Fruit fly (Drosophila melanogaster) whole organism, embryonic: Measurements from ENCODE around the gene CG7183.

Source experiments
- ATbp ChIP-seq: fragments of 200-800 bp; sonication (Bioruptor generic); optimal IDR thresholded peaks from 2 replicates; lab custom pipeline; 2017; ENCODE audit warnings: missing biosample characterization, mild to moderate bottlenecking, missing genetic modification characterization, missing genetic modification reagents
- B-H2 ChIP-seq: fragments of 200-800 bp; sonication (Bioruptor generic); optimal IDR thresholded peaks from 2 replicates; lab custom pipeline; 2018; ENCODE audit warnings: missing biosample characterization, mild to moderate bottlenecking, missing genetic modification characterization
- BtbVII ChIP-seq: fragments of 200-800 bp; sonication (Bioruptor generic); optimal IDR thresholded peaks from 3 replicates; lab custom pipeline; 2017; ENCODE audit warnings: missing biosample characterization, mild to moderate bottlenecking, missing genetic modification characterization
- CG11696 ChIP-seq: fragments of 200-800 bp; sonication (Bioruptor generic); IDR thresholded peaks from 2 replicates; pipeline ENCODE4 v1.3.6; 2022; ENCODE audit warnings: missing biosample characterization, missing genetic modification characterization
- CG12219 ChIP-seq: fragments of 200-800 bp; sonication (Bioruptor generic); optimal IDR thresholded peaks from 3 replicates; lab custom pipeline; 2018; ENCODE audit warnings: missing biosample characterization, mild to moderate bottlenecking, missing genetic modification characterization
- CG1603 ChIP-seq: fragments of 200-800 bp; sonication (Bioruptor generic); optimal IDR thresholded peaks from 2 replicates; lab custom pipeline; 2019; ENCODE audit warnings: missing biosample characterization, mild to moderate bottlenecking, missing genetic modification characterization, moderate library complexity
- CG17328 ChIP-seq: fragments of 200-800 bp; sonication (Bioruptor generic); IDR thresholded peaks from 2 replicates; pipeline ENCODE4 v1.3.6; 2022; ENCODE audit warnings: missing biosample characterization, missing genetic modification characterization
- CG17359 ChIP-seq: fragments of 200-800 bp; sonication (Bioruptor generic); optimal IDR thresholded peaks from 3 replicates; lab custom pipeline; 2018; ENCODE audit warnings: missing biosample characterization, mild to moderate bottlenecking, missing genetic modification characterization, moderate library complexity
- CG17829 ChIP-seq: fragments of 200-800 bp; optimal IDR thresholded peaks from 2 replicates; lab custom pipeline; 2019; ENCODE audit warnings: missing biosample characterization, mild to moderate bottlenecking, missing genetic modification characterization, moderate library complexity
- CG18599 ChIP-seq: fragments of 200-800 bp; sonication (Bioruptor generic); optimal IDR thresholded peaks from 3 replicates; lab custom pipeline; 2017; ENCODE audit warnings: missing biosample characterization, missing genetic modification characterization, mild to moderate bottlenecking, moderate library complexity, missing genetic modification reagents
- CG2199 ChIP-seq: fragments of 200-800 bp; sonication (Bioruptor generic); IDR thresholded peaks from 3 replicates; pipeline ENCODE4 v1.3.6; 2022; ENCODE audit warnings: missing biosample characterization, missing genetic modification characterization
- CG2678 ChIP-seq: fragments of 200-800 bp; sonication (Bioruptor generic); optimal IDR thresholded peaks from 3 replicates; lab custom pipeline; 2019; ENCODE audit warnings: missing biosample characterization, mild to moderate bottlenecking, missing genetic modification characterization, moderate library complexity
- CG31388 ChIP-seq: fragments of 200-800 bp; sonication (Bioruptor generic); optimal IDR thresholded peaks from 2 replicates; lab custom pipeline; 2016; ENCODE audit warnings: missing biosample characterization, missing genetic modification characterization
- CG34422 ChIP-seq: fragments of 200-800 bp; sonication (Bioruptor generic); IDR thresholded peaks from 3 replicates; pipeline ENCODE4 v1.3.6; 2022; ENCODE audit warnings: missing biosample characterization, missing genetic modification characterization
- CG4730 ChIP-seq: fragments of 200-800 bp; sonication (Bioruptor generic); IDR thresholded peaks from 2 replicates; pipeline ENCODE4 v1.3.6; 2022; ENCODE audit warnings: missing biosample characterization, missing genetic modification characterization
- CG5953 ChIP-seq: fragments of 200-800 bp; sonication (Bioruptor generic); IDR thresholded peaks from 2 replicates; pipeline ENCODE4 v1.3.6; 2022; ENCODE audit warnings: missing biosample characterization, missing genetic modification characterization
- CG6854 ChIP-seq: fragments of 200-800 bp; sonication (Bioruptor generic); optimal IDR thresholded peaks from 3 replicates; lab custom pipeline; 2017; ENCODE audit warnings: missing biosample characterization, mild to moderate bottlenecking, missing genetic modification characterization
- CG7745 ChIP-seq: fragments of 200-800 bp; sonication (Bioruptor generic); optimal IDR thresholded peaks from 2 replicates; lab custom pipeline; 2018; ENCODE audit warnings: missing biosample characterization, mild to moderate bottlenecking, missing genetic modification characterization, moderate library complexity
- CHES-1-like ChIP-seq: fragments of 200-800 bp; sonication (Bioruptor generic); optimal IDR thresholded peaks from 2 replicates; lab custom pipeline; 2016; ENCODE audit warnings: missing biosample characterization, missing genetic modification characterization
- CoRest ChIP-seq: fragments of 200-800 bp; sonication (Bioruptor generic); optimal IDR thresholded peaks from 3 replicates; lab custom pipeline; 2018; ENCODE audit warnings: missing biosample characterization, mild to moderate bottlenecking, missing genetic modification characterization, moderate library complexity
- D19A ChIP-seq: fragments of 200-800 bp; optimal IDR thresholded peaks from 3 replicates; lab custom pipeline; 2019; ENCODE audit warnings: missing biosample characterization, mild to moderate bottlenecking, missing genetic modification characterization, moderate library complexity
- Drgx ChIP-seq: fragments of 200-800 bp; sonication (Bioruptor generic); IDR thresholded peaks from 2 replicates; pipeline ENCODE4 v1.3.6; 2022; ENCODE audit warnings: missing biosample characterization, missing genetic modification characterization
- Elba2 ChIP-seq: fragments of 200-800 bp; sonication (Bioruptor generic); optimal IDR thresholded peaks from 3 replicates; lab custom pipeline; 2016; ENCODE audit warnings: missing biosample characterization, missing genetic modification characterization
- Hsf ChIP-seq: fragments of 200-800 bp; sonication (Bioruptor generic); optimal IDR thresholded peaks from 3 replicates; lab custom pipeline; 2016; ENCODE audit warnings: missing biosample characterization, missing genetic modification characterization
- Med ChIP-seq: fragments of 200-800 bp; sonication (Bioruptor generic); peaks from one replicate; lab custom pipeline; 2016; ENCODE audit warnings: missing biosample characterization, missing genetic modification characterization, mild to moderate bottlenecking, inconsistent platforms, moderate library complexity
- Pdp1 ChIP-seq, 2 experiments: fragments of 200-800 bp; sonication (Bioruptor generic); optimal IDR thresholded peaks; 3 replicates each; lab custom pipeline; 2016; ENCODE audit warnings: missing biosample characterization in 2 of 2, missing genetic modification characterization in 2 of 2, mild to moderate bottlenecking in 1 of 2, moderate library complexity in 1 of 2
- Sry-δ ChIP-seq: fragments of 200-800 bp; sonication (Bioruptor generic); optimal IDR thresholded peaks from 2 replicates; lab custom pipeline; 2016; ENCODE audit warnings: missing biosample characterization, missing genetic modification characterization
- Xbp1 ChIP-seq: fragments of 200-800 bp; sonication (Bioruptor generic); optimal IDR thresholded peaks from 3 replicates; lab custom pipeline; 2016; ENCODE audit warnings: missing biosample characterization, mild to moderate bottlenecking, missing genetic modification characterization
- Xrp1 ChIP-seq: fragments of 200-800 bp; sonication (Bioruptor generic); IDR thresholded peaks from 2 replicates; pipeline ENCODE4 v1.3.6; 2022; ENCODE audit warnings: missing biosample characterization, missing genetic modification characterization
- az2 ChIP-seq: fragments of 200-800 bp; sonication (Bioruptor generic); optimal IDR thresholded peaks from 3 replicates; lab custom pipeline; 2016; ENCODE audit warnings: missing biosample characterization, missing genetic modification characterization
- bsh ChIP-seq, 2 experiments: fragments of 200-800 bp; sonication (Bioruptor generic); optimal IDR thresholded peaks; 2 replicates each; lab custom pipeline; 2017 to 2018; ENCODE audit warnings: mild to moderate bottlenecking in 2 of 2, missing biosample characterization in 2 of 2, missing genetic modification characterization in 2 of 2, moderate library complexity in 1 of 2
- cg ChIP-seq: fragments of 200-800 bp; sonication (Bioruptor generic); optimal IDR thresholded peaks from 3 replicates; lab custom pipeline; 2019; ENCODE audit warnings: missing biosample characterization, mild to moderate bottlenecking, missing genetic modification characterization, moderate library complexity
- chif ChIP-seq, 2 experiments: fragments of 200-800 bp; sonication (Bioruptor generic); optimal IDR thresholded peaks; 3 replicates each; lab custom pipeline; 2016; ENCODE audit warnings: missing biosample characterization in 2 of 2, missing genetic modification characterization in 2 of 2
- crol ChIP-seq: fragments of 200-800 bp; sonication (Bioruptor generic); IDR thresholded peaks from 2 replicates; pipeline ENCODE4 v1.3.6; 2022; ENCODE audit warnings: missing biosample characterization, missing genetic modification characterization
- dmrt99B ChIP-seq: fragments of 200-800 bp; sonication (Bioruptor generic); optimal IDR thresholded peaks from 2 replicates; lab custom pipeline; 2018; ENCODE audit warnings: missing biosample characterization, mild to moderate bottlenecking, missing genetic modification characterization, moderate library complexity
- dpn ChIP-seq, 2 experiments: fragments of 200-800 bp; sonication (Bioruptor generic); optimal IDR thresholded peaks; 3 replicates each; lab custom pipeline; 2016; ENCODE audit warnings: missing biosample characterization in 2 of 2, missing genetic modification characterization in 2 of 2
- dysf ChIP-seq: fragments of 200-800 bp; sonication (Bioruptor generic); IDR thresholded peaks from 3 replicates; pipeline ENCODE4 v1.3.6; 2022; ENCODE audit warnings: missing biosample characterization, missing genetic modification characterization
- gem ChIP-seq: fragments of 200-800 bp; sonication (Bioruptor generic); optimal IDR thresholded peaks from 2 replicates; lab custom pipeline; 2019; ENCODE audit warnings: missing biosample characterization, mild to moderate bottlenecking, missing genetic modification characterization, moderate library complexity
- grau ChIP-seq: fragments of 200-800 bp; optimal IDR thresholded peaks from 3 replicates; lab custom pipeline; 2019; ENCODE audit warnings: missing biosample characterization, mild to moderate bottlenecking, missing genetic modification characterization, moderate library complexity
- insv ChIP-seq, 2 experiments: fragments of 200-800 bp; sonication (Bioruptor generic); optimal IDR thresholded peaks; 3 replicates each; lab custom pipeline; 2016 to 2018; ENCODE audit warnings: missing biosample characterization in 2 of 2, missing genetic modification characterization in 2 of 2
- ken ChIP-seq: fragments of 200-800 bp; sonication (Bioruptor generic); IDR thresholded peaks from 3 replicates; pipeline ENCODE4 v1.3.6; 2022; ENCODE audit warnings: missing biosample characterization, missing genetic modification characterization
- kni ChIP-seq: fragments of 200-800 bp; sonication (Bioruptor generic); optimal IDR thresholded peaks from 3 replicates; lab custom pipeline; 2017; ENCODE audit warnings: mild to moderate bottlenecking, missing biosample characterization, missing genetic modification reagents, missing genetic modification characterization
- lmd ChIP-seq: fragments of 200-800 bp; sonication (Bioruptor generic); IDR thresholded peaks from 2 replicates; pipeline ENCODE4 v1.3.6; 2022; ENCODE audit warnings: missing biosample characterization, missing genetic modification characterization
- pan ChIP-seq, 4 experiments: fragments of >200 bp in 3 of 4; fragments of 200-800 bp in 1 of 4; sonication (Bioruptor generic) in 1 of 4; optimal IDR thresholded peaks in 3 of 4; IDR thresholded peaks in 1 of 4; 2 replicates each; pipeline versions ENCODE4 v1.3.6 to Lab custom; 2017 to 2022; ENCODE audit warnings: missing biosample characterization in 2 of 4, missing genetic modification characterization in 2 of 4, mixed read lengths in 1 of 4
- row ChIP-seq: fragments of 200-800 bp; sonication (Bioruptor generic); IDR thresholded peaks from 3 replicates; pipeline ENCODE4 v1.3.6; 2022; ENCODE audit warnings: missing biosample characterization, missing genetic modification characterization
- scrt ChIP-seq: fragments of 200-800 bp; sonication (Bioruptor generic); optimal IDR thresholded peaks from 2 replicates; lab custom pipeline; 2018; ENCODE audit warnings: missing biosample characterization, mild to moderate bottlenecking, missing genetic modification characterization, moderate library complexity
- sens ChIP-seq: fragments of 200-800 bp; sonication (Bioruptor generic); peaks from one replicate; lab custom pipeline; 2016; ENCODE audit warnings: missing biosample characterization, missing genetic modification characterization
- unc-4 ChIP-seq: fragments of 200-800 bp; sonication (Bioruptor generic); IDR thresholded peaks from 2 replicates; pipeline ENCODE4 v1.3.6; 2022; ENCODE audit warnings: missing biosample characterization, missing genetic modification characterization; ENCODE audit not compliant: partially characterized antibody
- zen ChIP-seq: fragments of 200-800 bp; sonication (Bioruptor generic); optimal IDR thresholded peaks from 3 replicates; lab custom pipeline; 2018; ENCODE audit warnings: missing biosample characterization, mild to moderate bottlenecking, missing genetic modification characterization, moderate library complexity

CG7183 gene

DNA sequence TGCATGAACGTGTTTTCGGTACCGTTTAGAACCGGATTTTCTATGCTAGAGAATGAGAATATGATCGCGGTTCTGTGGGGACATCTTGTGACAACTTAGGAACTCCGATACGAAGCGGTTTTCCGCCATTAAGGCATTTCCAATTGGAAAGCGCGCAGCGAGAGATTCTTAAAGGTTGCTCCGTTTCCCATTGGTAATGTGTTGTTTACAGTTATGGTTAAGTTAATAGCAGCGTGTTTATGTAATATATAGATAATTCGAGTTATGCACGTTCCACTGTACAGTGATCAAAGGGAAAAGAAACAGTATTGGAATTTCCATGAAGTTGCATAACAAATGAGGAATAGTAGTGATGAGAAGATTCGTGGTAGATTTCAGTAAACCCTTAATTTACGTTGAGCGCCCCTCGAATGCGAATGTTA, 51.6 kb downstream of the CG7183 start:
- peak; percentile 38 for TF ChIP-seq CG1603 (tag; lab: Kevin White, UChicago)
- TF ChIP-seq CG5953 (GFP tag; lab: Robert Waterston, UW): 0 out of 2 replicates have a peak, but pooled peaks have one; percentile 5
- TF ChIP-seq CG12219: peak; percentile 37
- TF ChIP-seq CG4730: no peak
- TF ChIP-seq grau (tag; lab: Kevin White, UChicago): peak; percentile 71
- TF ChIP-seq lmd (GFP tag; lab: Robert Waterston, UW): 0 out of 2 replicates have a peak, but pooled peaks have one; percentile 14
- 0 out of 2 replicates have a peak, but pooled peaks have one; percentile 13 for TF ChIP-seq Xrp1 (GFP tag; lab: Robert Waterston, UW)
- TF ChIP-seq CHES-1-like (GFP tag; lab: Kevin White, UChicago): peak; percentile 18
- peak; percentile 48 for TF ChIP-seq zen
- TF ChIP-seq insv (GFP tag; optimal IDR thresholded peaks at IDR 0.05; lab: Kevin White, UChicago): peak; percentile 85 to 97
- no peak for TF ChIP-seq unc-4 (GFP tag; lab: Robert Waterston, UW)
- no peak for TF ChIP-seq CG7745 (tag; lab: Kevin White, UChicago)
- TF ChIP-seq cg: peak; percentile 34
- TF ChIP-seq CG17328 (GFP tag; lab: Robert Waterston, UW): no peak
- TF ChIP-seq pan (optimal IDR thresholded peaks at IDR 0.05; lab: Kevin White, UChicago): no peak
- peak in 1 of 2 experiments; percentile 7 for TF ChIP-seq pan (GFP tag; optimal IDR thresholded peaks at IDR 0.05 in 1 of 2, IDR thresholded peaks at IDR 0.05 in 1 of 2)
- peak; percentile 10 to 87 for TF ChIP-seq Pdp1 (GFP tag; optimal IDR thresholded peaks at IDR 0.05; lab: Kevin White, UChicago)
- TF ChIP-seq CG17359 (tag; lab: Kevin White, UChicago): peak; percentile 22
- no peak for TF ChIP-seq BtbVII (GFP tag; lab: Kevin White, UChicago)
- TF ChIP-seq dmrt99B (tag; lab: Kevin White, UChicago): peak; percentile 26
- peak; percentile 11 for TF ChIP-seq ATbp (GFP tag; lab: Kevin White, UChicago)
- TF ChIP-seq az2 (GFP tag; lab: Kevin White, UChicago): peak; percentile 9
- TF ChIP-seq dysf (GFP tag; lab: Robert Waterston, UW): 0 out of 3 replicates have a peak, but pooled peaks have one; percentile 46
- peak; percentile 28; the same call in 1 of the 3 replicates for TF ChIP-seq row (GFP tag; lab: Robert Waterston, UW)
- peak; percentile 61 for TF ChIP-seq Elba2
- no peak for TF ChIP-seq CG6854 (GFP tag; lab: Kevin White, UChicago)
- TF ChIP-seq dpn (GFP tag; optimal IDR thresholded peaks at IDR 0.05; lab: Kevin White, UChicago): peak in 1 of 2 experiments; percentile 35
- TF ChIP-seq CG2678 (tag; lab: Kevin White, UChicago): peak; percentile 13
- peak; percentile 14 for TF ChIP-seq D19A (tag; lab: Kevin White, UChicago)
- TF ChIP-seq CG31388: no peak
- TF ChIP-seq chif (GFP tag; optimal IDR thresholded peaks at IDR 0.05; lab: Kevin White, UChicago): peak in 1 of 2 experiments; percentile 2
- peak; percentile 20 for TF ChIP-seq CG17829 (tag; lab: Kevin White, UChicago)
- no peak for TF ChIP-seq crol (GFP tag; lab: Robert Waterston, UW)
- TF ChIP-seq sens (GFP tag; lab: Kevin White, UChicago): peak; percentile 79
- no peak for TF ChIP-seq Sry-δ (GFP tag; lab: Kevin White, UChicago)
- 0 out of 2 replicates have a peak, but pooled peaks have one; percentile 30 for TF ChIP-seq Drgx
- TF ChIP-seq CG11696: peak; percentile 90
- peak; percentile 10 for TF ChIP-seq Hsf (GFP tag; lab: Kevin White, UChicago)
- TF ChIP-seq scrt (GFP tag; lab: Kevin White, UChicago): no peak
- peak; percentile 29 for TF ChIP-seq CG18599 (GFP tag; lab: Kevin White, UChicago)
- peak; percentile 61 for TF ChIP-seq kni (GFP tag; lab: Kevin White, UChicago)
- TF ChIP-seq Xbp1 (GFP tag; lab: Kevin White, UChicago): peak; percentile 3
- peak; percentile 75 for TF ChIP-seq Med (GFP tag; lab: Kevin White, UChicago)
- peak; percentile 9 for TF ChIP-seq gem (tag; lab: Kevin White, UChicago)
- no peak for TF ChIP-seq ken (GFP tag; lab: Robert Waterston, UW)
- TF ChIP-seq CG2199 (GFP tag; lab: Robert Waterston, UW): peak; percentile 81; the same call in 2 of the 3 replicates
- TF ChIP-seq CoRest: peak; percentile 6
- 0 out of 3 replicates have a peak, but pooled peaks have one; percentile 36 for TF ChIP-seq CG34422 (GFP tag; lab: Robert Waterston, UW)
- no peak for TF ChIP-seq B-H2 (GFP tag; lab: Kevin White, UChicago)
- TF ChIP-seq bsh (GFP tag; optimal IDR thresholded peaks at IDR 0.05; lab: Kevin White, UChicago): peak in 1 of 2 experiments; percentile 12
